Fruit fly (Drosophila melanogaster) whole organism, pupa: Measurements from ENCODE around the gene CG14770.

Experiments
- CG10348 ChIP-seq: fragments of 200-800 bp; sonication (Bioruptor generic); IDR thresholded peaks from 2 replicates; pipeline ENCODE4 v1.3.6; 2022; ENCODE audit warnings: missing biosample characterization, missing genetic modification characterization
- CG12605 ChIP-seq: fragments of 200-800 bp; sonication (Bioruptor generic); IDR thresholded peaks from 2 replicates; pipeline ENCODE4 v1.3.6; 2022; ENCODE audit warnings: missing biosample characterization, missing genetic modification characterization
- CG13204 ChIP-seq: fragments of 200-800 bp; sonication (Bioruptor generic); optimal IDR thresholded peaks from 2 replicates; lab custom pipeline; 2018; ENCODE audit warnings: missing biosample characterization, mild to moderate bottlenecking, missing genetic modification characterization, moderate library complexity
- CG14655 ChIP-seq: fragments of 200-800 bp; sonication (Bioruptor generic); optimal IDR thresholded peaks from 3 replicates; lab custom pipeline; 2017; ENCODE audit warnings: mild to moderate bottlenecking, missing biosample characterization, missing genetic modification reagents, missing genetic modification characterization
- CG15710 ChIP-seq: fragments of 200-800 bp; sonication (Bioruptor generic); optimal IDR thresholded peaks from 2 replicates; lab custom pipeline; 2018; ENCODE audit warnings: missing biosample characterization, mild to moderate bottlenecking, missing genetic modification characterization, moderate library complexity
- CG17806 ChIP-seq: fragments of 200-800 bp; sonication (Bioruptor generic); optimal IDR thresholded peaks from 2 replicates; lab custom pipeline; 2018; ENCODE audit warnings: missing biosample characterization, mild to moderate bottlenecking, missing genetic modification characterization, moderate library complexity
- CG32121 ChIP-seq: fragments of 200-800 bp; sonication (Bioruptor generic); IDR thresholded peaks from 2 replicates; pipeline ENCODE4 v1.3.6; 2022; ENCODE audit warnings: missing biosample characterization, missing genetic modification characterization
- CG34367 ChIP-seq: fragments of 200-800 bp; sonication (Bioruptor generic); optimal IDR thresholded peaks from 2 replicates; lab custom pipeline; 2018; ENCODE audit warnings: missing biosample characterization, mild to moderate bottlenecking, missing genetic modification characterization
- CG4496 ChIP-seq: fragments of 200-800 bp; sonication (Bioruptor generic); IDR thresholded peaks from 3 replicates; pipeline ENCODE4 v1.3.6; 2022; ENCODE audit warnings: missing biosample characterization, missing genetic modification characterization
- CG8159 ChIP-seq: fragments of 200-800 bp; sonication (Bioruptor generic); optimal IDR thresholded peaks from 3 replicates; lab custom pipeline; 2018; ENCODE audit warnings: missing biosample characterization, mild to moderate bottlenecking, missing genetic modification characterization, moderate library complexity
- CG9948 ChIP-seq: fragments of 200-800 bp; sonication (Bioruptor generic); optimal IDR thresholded peaks from 2 replicates; lab custom pipeline; 2018; ENCODE audit warnings: missing biosample characterization, mild to moderate bottlenecking, missing genetic modification characterization, moderate library complexity
- D1 ChIP-seq: fragments of 200-800 bp; sonication (Bioruptor generic); optimal IDR thresholded peaks from 2 replicates; lab custom pipeline; 2018; ENCODE audit warnings: missing biosample characterization, mild to moderate bottlenecking, missing genetic modification characterization, moderate library complexity
- EcR ChIP-seq: fragments of 200-800 bp; sonication (Bioruptor generic); optimal IDR thresholded peaks from 3 replicates; lab custom pipeline; 2019; ENCODE audit warnings: missing biosample characterization, missing genetic modification characterization, mild to moderate bottlenecking, moderate library complexity, missing genetic modification reagents
- Ets98B ChIP-seq: fragments of 200-800 bp; sonication (Bioruptor generic); IDR thresholded peaks from 2 replicates; pipeline ENCODE4 v1.3.6; 2022; ENCODE audit warnings: missing biosample characterization, missing genetic modification characterization
- Pif1A ChIP-seq: fragments of 200-800 bp; sonication (Bioruptor generic); optimal IDR thresholded peaks from 3 replicates; lab custom pipeline; 2016; ENCODE audit warnings: missing biosample characterization, missing genetic modification characterization
- Pif1B ChIP-seq: fragments of 200-800 bp; sonication (Bioruptor generic); optimal IDR thresholded peaks from 3 replicates; lab custom pipeline; 2016; ENCODE audit warnings: missing biosample characterization, missing genetic modification characterization
- Snoo ChIP-seq: fragments of 200-800 bp; sonication (Bioruptor generic); optimal IDR thresholded peaks from 3 replicates; lab custom pipeline; 2017; ENCODE audit warnings: missing biosample characterization, mild to moderate bottlenecking, missing genetic modification characterization, inconsistent platforms
- fd96Ca ChIP-seq: fragments of 200-800 bp; sonication (Bioruptor generic); IDR thresholded peaks from 3 replicates; pipeline ENCODE4 v1.3.6; 2022; ENCODE audit warnings: missing biosample characterization, missing genetic modification characterization
- gl ChIP-seq: fragments of 200-800 bp; sonication (Bioruptor generic); optimal IDR thresholded peaks from 2 replicates; lab custom pipeline; 2018; ENCODE audit warnings: missing biosample characterization, mild to moderate bottlenecking, missing genetic modification characterization
- rn ChIP-seq: fragments of 200-800 bp; sonication (Bioruptor generic); IDR thresholded peaks from 2 replicates; pipeline ENCODE4 v1.3.6; 2022; ENCODE audit warnings: missing biosample characterization, missing genetic modification characterization

CG14770 gene

dm6 chrX:1341528-1341927, 27.5 kb upstream of the CG14770 start, which contains the start of gene CG11409:
CG11409 (minus strand) TSS chrX:1341587.
- TF ChIP-seq Snoo (no peak), Pif1B (GFP tag; lab: Kevin White, UChicago) (no peak), gl (tag; lab: Kevin White, UChicago) (no peak), CG8159 (tag; lab: Kevin White, UChicago) (no peak), D1 (tag; lab: Kevin White, UChicago) (no peak), CG12605 (no peak), CG15710 (tag; lab: Kevin White, UChicago) (no peak), Ets98B (GFP tag; lab: Robert Waterston, UW) (no peak), CG34367 (no peak), CG17806 (no peak), CG10348 (no peak), Pif1A (GFP tag; lab: Kevin White, UChicago) (no peak)

dm6 chrX:1341944-1342392, 27.1 kb upstream of the CG14770 start, which contains the start of gene Naa30A:
Naa30A (plus strand) TSS chrX:1342106.
- TF ChIP-seq CG12605 (no peak), CG8159 (tag; lab: Kevin White, UChicago) (peak; percentile 8)

DNA sequence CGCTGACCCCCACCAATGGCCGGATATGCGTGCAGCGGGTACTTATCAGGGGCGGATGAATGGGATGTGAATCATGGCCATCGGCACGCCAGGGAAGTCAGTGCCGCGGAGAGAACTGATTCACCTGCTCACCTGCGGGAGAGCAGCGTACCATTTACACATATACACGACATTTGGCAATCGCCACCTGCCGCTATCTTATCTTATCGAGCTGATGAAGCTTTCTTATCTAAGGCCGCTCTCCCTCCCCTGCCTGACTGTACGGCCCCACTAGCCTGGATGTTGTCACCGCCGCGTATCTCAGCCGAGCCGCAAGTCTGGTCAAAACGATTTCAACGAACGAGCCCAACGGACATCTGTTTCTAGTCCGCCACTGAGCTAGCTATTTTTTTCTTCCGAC, 22.8 kb upstream of the CG14770 start, which contains the start of gene Tsp2A:
Gene Tsp2A (plus strand): TSS at position 298 of the 400 bp plus-strand sequence.
- no peak for TF ChIP-seq CG13204 (GFP tag; lab: Kevin White, UChicago)
- TF ChIP-seq rn (GFP tag; lab: Robert Waterston, UW), result no peak
- no peak for TF ChIP-seq CG10348
- no peak for TF ChIP-seq fd96Ca (GFP tag; lab: Robert Waterston, UW)
- TF ChIP-seq gl (tag; lab: Kevin White, UChicago), result no peak
- no peak for TF ChIP-seq EcR (GFP tag; lab: Kevin White, UChicago)
- no peak for TF ChIP-seq CG9948 (tag; lab: Kevin White, UChicago)

DNA sequence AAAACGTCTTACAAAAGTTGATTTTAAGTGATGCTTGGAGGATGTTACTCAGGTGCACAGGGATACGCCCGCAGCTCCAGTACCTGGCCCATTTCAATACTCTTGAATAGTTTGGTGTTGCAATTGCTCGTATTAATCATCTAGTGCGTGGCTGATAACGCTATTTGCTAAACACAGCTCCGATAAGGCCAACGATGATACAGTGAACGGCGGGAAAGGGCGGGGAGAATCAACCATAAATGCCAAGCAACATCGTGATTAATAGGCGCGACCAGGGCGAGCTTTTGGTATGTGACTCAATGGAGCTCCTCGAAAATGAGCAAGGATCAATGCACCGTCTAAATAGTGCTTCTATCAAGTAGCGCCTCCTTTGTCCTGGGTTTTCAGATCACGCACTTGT, 22.2 kb upstream of the CG14770 start:
- TF ChIP-seq CG15710 (tag; lab: Kevin White, UChicago), result no peak
- no peak for TF ChIP-seq Pif1A (GFP tag; lab: Kevin White, UChicago)
- TF ChIP-seq Ets98B (GFP tag; lab: Robert Waterston, UW), result no peak
- no peak for TF ChIP-seq CG14655
- TF ChIP-seq CG13204 (GFP tag; lab: Kevin White, UChicago), result no peak
- TF ChIP-seq CG12605, result no peak
- TF ChIP-seq, all 21 proteins: peak for 0

- no peak for TF ChIP-seq Ets98B (GFP tag; lab: Robert Waterston, UW)
- TF ChIP-seq D1 (tag; lab: Kevin White, UChicago), result no peak
- TF ChIP-seq fd96Ca (GFP tag; lab: Robert Waterston, UW), result no peak
- no peak for TF ChIP-seq CG13204 (GFP tag; lab: Kevin White, UChicago)
- no peak for TF ChIP-seq CG15710 (tag; lab: Kevin White, UChicago)
- TF ChIP-seq gl (tag; lab: Kevin White, UChicago), result no peak
- TF ChIP-seq CG14655, result no peak
- no peak for TF ChIP-seq Pif1A (GFP tag; lab: Kevin White, UChicago)
- no peak for TF ChIP-seq CG4496 (GFP tag; lab: Robert Waterston, UW)
- no peak for TF ChIP-seq CG10348
- TF ChIP-seq Pif1B (GFP tag; lab: Kevin White, UChicago), result no peak
- no peak for TF ChIP-seq rn (GFP tag; lab: Robert Waterston, UW)
- TF ChIP-seq CG17806, result no peak
- TF ChIP-seq CG34367, result no peak
- TF ChIP-seq CG12605, result no peak
- TF ChIP-seq, all 21 proteins: peak for 0
These were observed 19.8 kb upstream of the CG14770 start, which contains the start of gene MTPAP for dm6 chrX:1349255-1349654. MTPAP (minus strand) TSS chrX:1349357.

DNA sequence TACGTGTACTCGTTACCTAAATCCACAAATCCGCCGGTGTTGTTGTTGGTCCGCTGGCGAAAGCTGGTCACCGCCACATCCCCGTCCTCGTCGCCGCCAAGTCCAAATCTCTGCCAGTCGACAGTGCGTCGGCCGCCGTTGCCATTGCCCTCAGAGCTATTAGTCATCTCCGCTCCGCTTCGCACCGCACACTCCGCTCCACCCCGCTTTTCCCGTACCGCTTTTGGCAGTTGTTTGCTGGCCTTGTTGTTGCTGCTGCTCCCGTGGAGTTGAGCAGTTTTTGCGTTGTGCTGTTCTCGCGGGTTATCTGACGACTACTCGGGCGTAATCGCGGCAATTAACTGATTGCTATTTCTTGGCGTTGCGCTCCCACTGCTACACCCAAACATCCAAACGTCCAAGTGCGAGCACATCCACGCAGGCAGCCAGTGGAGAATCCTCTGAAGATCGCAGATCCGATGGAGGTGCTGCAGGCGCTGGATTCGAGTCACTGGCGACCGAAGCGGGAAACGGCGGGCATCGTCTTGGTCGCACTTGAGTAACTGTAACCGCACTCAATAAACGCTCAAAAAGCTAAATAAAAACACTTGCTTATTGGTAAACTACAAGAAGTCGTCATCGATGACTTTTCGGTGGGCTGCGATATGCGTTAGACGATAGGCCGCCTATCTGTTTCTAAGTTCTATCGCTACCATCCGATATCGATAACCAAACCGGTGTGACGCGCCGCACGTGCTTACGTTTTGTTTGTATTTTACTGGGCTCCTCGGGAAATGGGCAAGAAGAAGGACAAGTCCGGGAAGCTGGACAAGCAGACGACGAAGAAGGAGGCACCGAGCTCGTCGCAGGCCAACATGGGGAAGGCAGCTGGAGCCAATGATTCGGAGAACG, 15.5 kb upstream of the CG14770 start, which contains the start of the genes CG12773 and CG11417:
Gene CG12773 (minus strand): TSS at position 660 of the 891 bp plus-strand sequence.
Gene CG11417 (plus strand): TSS at position 693 of the 891 bp plus-strand sequence.
- TF ChIP-seq CG15710 (tag; lab: Kevin White, UChicago) (no peak), EcR (GFP tag; lab: Kevin White, UChicago) (peak; percentile 25)

- no peak for TF ChIP-seq CG34367
- TF ChIP-seq CG17806, result no peak
- no peak for TF ChIP-seq fd96Ca (GFP tag; lab: Robert Waterston, UW)
- no peak for TF ChIP-seq Pif1A (GFP tag; lab: Kevin White, UChicago)
- no peak for TF ChIP-seq CG32121 (GFP tag; lab: Robert Waterston, UW)
These were observed 11.5 kb upstream of the CG14770 start, which contains the start of gene png for dm6 chrX:1357501-1357900. png (minus strand) TSS chrX:1357601.
